Fruit fly (Drosophila melanogaster) whole organism, wandering third instar larva: ENCODE measurements around the gene Lsd-2.

Experiments
- Abd-B ChIP-seq: fragments of >200 bp; optimal IDR thresholded peaks from 2 replicates; lab custom pipeline; 2017; ENCODE audit warnings: missing biosample characterization, missing genetic modification characterization
- CG32264 ChIP-seq: fragments of 200-800 bp; sonication (Bioruptor generic); optimal IDR thresholded peaks from 2 replicates; lab custom pipeline; 2016; ENCODE audit warnings: missing biosample characterization, missing genetic modification characterization
- CrebA ChIP-seq: fragments of 200-800 bp; sonication (Bioruptor generic); optimal IDR thresholded peaks from 2 replicates; lab custom pipeline; 2016; ENCODE audit warnings: missing biosample characterization, mild to moderate bottlenecking, missing genetic modification characterization, borderline replicate concordance
- Dfd ChIP-seq: fragments of >200 bp; optimal IDR thresholded peaks from 2 replicates; lab custom pipeline; 2017; ENCODE audit warnings: missing biosample characterization, missing genetic modification characterization
- Dif ChIP-seq: fragments of 200-275, 200-300 bp; sonication (Bioruptor generic); optimal IDR thresholded peaks from 2 replicates; lab custom pipeline; 2018; ENCODE audit warnings: missing biosample characterization, missing genetic modification characterization; ENCODE audit not compliant: partially characterized antibody
- GATAd ChIP-seq: sonication (Bioruptor generic); optimal IDR thresholded peaks from 2 replicates; lab custom pipeline; 2016; ENCODE audit warnings: missing biosample characterization, missing genetic modification characterization
- HLH106 ChIP-seq: fragments of 200-800 bp; optimal IDR thresholded peaks from 3 replicates; lab custom pipeline; 2019; ENCODE audit warnings: missing biosample characterization, mild to moderate bottlenecking, missing genetic modification characterization, moderate library complexity
- Hnf4 ChIP-seq: fragments of 200-800 bp; sonication (Bioruptor generic); optimal IDR thresholded peaks from 2 replicates; lab custom pipeline; 2016; ENCODE audit warnings: missing biosample characterization, mild to moderate bottlenecking, missing genetic modification characterization
- Hr78 ChIP-seq: fragments of >200 bp; optimal IDR thresholded peaks from 2 replicates; lab custom pipeline; 2017; ENCODE audit warnings: missing biosample characterization, missing genetic modification characterization
- Hr83 ChIP-seq: fragments of 200-300 bp; sonication (Bioruptor generic); optimal IDR thresholded peaks from 2 replicates; lab custom pipeline; 2016; ENCODE audit warnings: missing biosample characterization, mild to moderate bottlenecking, missing genetic modification characterization, moderate library complexity; ENCODE audit not compliant: poor library complexity, severe bottlenecking
- Mio ChIP-seq: sonication (Bioruptor generic); optimal IDR thresholded peaks from 2 replicates; lab custom pipeline; 2016; ENCODE audit warnings: missing biosample characterization, missing genetic modification characterization
- Myc ChIP-seq: fragments of >200 bp; optimal IDR thresholded peaks from 2 replicates; lab custom pipeline; 2017
- N ChIP-seq: fragments of >200 bp; optimal IDR thresholded peaks from 2 replicates; lab custom pipeline; 2018; ENCODE audit warnings: missing biosample characterization, missing external identifiers, missing genetic modification characterization
- OdsH ChIP-seq: fragments of 200-800 bp; sonication (Bioruptor generic); optimal IDR thresholded peaks from 2 replicates; lab custom pipeline; 2016; ENCODE audit warnings: missing biosample characterization, mild to moderate bottlenecking, missing genetic modification characterization
- Rel ChIP-seq, 2 experiments: fragments of 200-800 bp; sonication (Bioruptor generic) in 1 of 2; optimal IDR thresholded peaks; 2 replicates in 1 of 2; 3 replicates in 1 of 2; lab custom pipeline; 2016 to 2019; ENCODE audit warnings: mild to moderate bottlenecking in 2 of 2, missing biosample characterization in 2 of 2, missing genetic modification characterization in 2 of 2, moderate library complexity in 1 of 2
- Sp1 ChIP-seq: fragments of 200-800 bp; sonication (Bioruptor generic); optimal IDR thresholded peaks from 3 replicates; lab custom pipeline; 2019; ENCODE audit warnings: missing biosample characterization, mild to moderate bottlenecking, missing genetic modification characterization, moderate library complexity
- Vsx2 ChIP-seq: fragments of 200-300, 225-300 bp; sonication (Bioruptor generic); optimal IDR thresholded peaks from 2 replicates; lab custom pipeline; 2018; ENCODE audit warnings: missing biosample characterization, missing genetic modification characterization; ENCODE audit not compliant: partially characterized antibody
- br ChIP-seq: fragments of 200-800 bp; sonication (Bioruptor generic); optimal IDR thresholded peaks from 2 replicates; lab custom pipeline; 2016; ENCODE audit warnings: missing biosample characterization, missing genetic modification characterization
- brk ChIP-seq: fragments of 200-800 bp; sonication (Bioruptor generic); optimal IDR thresholded peaks from 2 replicates; lab custom pipeline; 2016; ENCODE audit warnings: missing biosample characterization, mild to moderate bottlenecking, missing genetic modification characterization
- dl ChIP-seq, 2 experiments: fragments of 175-275, 200-275 bp in 1 of 2; fragments of 200-275 bp in 1 of 2; sonication (Bioruptor generic); optimal IDR thresholded peaks; lab custom pipeline; 2018; ENCODE audit warnings: mild to moderate bottlenecking in 2 of 2, missing biosample characterization in 2 of 2, missing genetic modification characterization in 2 of 2, moderate library complexity in 2 of 2; ENCODE audit not compliant: partially characterized antibody in 2 of 2, insufficient read depth in 1 of 2
- dmrt93B ChIP-seq: fragments of 200-800 bp; sonication (Bioruptor generic); optimal IDR thresholded peaks from 2 replicates; lab custom pipeline; 2018; ENCODE audit warnings: missing biosample characterization, mild to moderate bottlenecking, missing genetic modification characterization
- dsf ChIP-seq: sonication (Bioruptor generic); optimal IDR thresholded peaks from 2 replicates; lab custom pipeline; 2016; ENCODE audit warnings: missing biosample characterization, missing genetic modification characterization, borderline replicate concordance
- ey ChIP-seq: fragments of 200-800 bp; sonication (Bioruptor generic); optimal IDR thresholded peaks from 2 replicates; lab custom pipeline; 2016; ENCODE audit warnings: missing biosample characterization, missing genetic modification characterization
- foxo ChIP-seq, 2 experiments: fragments of 200-800 bp; sonication (Bioruptor generic); optimal IDR thresholded peaks; 2 replicates in 1 of 2; 3 replicates in 1 of 2; lab custom pipeline; 2016 to 2017; ENCODE audit warnings: missing biosample characterization in 2 of 2, missing genetic modification characterization in 2 of 2
- fru ChIP-seq: fragments of 200-800 bp; sonication (Bioruptor generic); optimal IDR thresholded peaks from 3 replicates; lab custom pipeline; 2016; ENCODE audit warnings: missing biosample characterization, mild to moderate bottlenecking, missing genetic modification characterization
- h ChIP-seq: fragments of 200-800 bp; sonication (Bioruptor generic); optimal IDR thresholded peaks from 3 replicates; lab custom pipeline; 2016; ENCODE audit warnings: missing biosample characterization, mild to moderate bottlenecking, missing genetic modification characterization
- jim ChIP-seq: fragments of 175-275, 200-325 bp; sonication (Bioruptor generic); optimal IDR thresholded peaks from 2 replicates; lab custom pipeline; 2016; ENCODE audit warnings: missing biosample characterization, mild to moderate bottlenecking, missing genetic modification characterization
- lola ChIP-seq: fragments of >200 bp; optimal IDR thresholded peaks from 2 replicates; lab custom pipeline; 2017; ENCODE audit warnings: missing biosample characterization, missing genetic modification characterization
- pan ChIP-seq: fragments of >200 bp; optimal IDR thresholded peaks from 2 replicates; lab custom pipeline; 2017
- psq ChIP-seq: fragments of 200-800 bp; sonication (Bioruptor generic); optimal IDR thresholded peaks from 3 replicates; lab custom pipeline; 2017; ENCODE audit warnings: missing biosample characterization, mild to moderate bottlenecking, missing genetic modification characterization, moderate library complexity
- rgr ChIP-seq: fragments of 200-800 bp; sonication (Bioruptor generic); optimal IDR thresholded peaks from 3 replicates; lab custom pipeline; 2016; ENCODE audit warnings: missing biosample characterization, mild to moderate bottlenecking, missing genetic modification characterization
- sage ChIP-seq: fragments of 200-800 bp; sonication (Bioruptor generic); optimal IDR thresholded peaks from 2 replicates; lab custom pipeline; 2016; ENCODE audit warnings: missing biosample characterization, mild to moderate bottlenecking, missing genetic modification characterization
- tai ChIP-seq: sonication (Bioruptor generic); optimal IDR thresholded peaks from 2 replicates; lab custom pipeline; 2016; ENCODE audit warnings: missing biosample characterization, missing genetic modification characterization
- usp ChIP-seq: fragments of >200 bp; optimal IDR thresholded peaks from 2 replicates; lab custom pipeline; 2017; ENCODE audit warnings: missing biosample characterization, missing genetic modification characterization
- woc ChIP-seq: sonication (Bioruptor generic); optimal IDR thresholded peaks from 2 replicates; lab custom pipeline; 2016; ENCODE audit warnings: missing biosample characterization, mild to moderate bottlenecking, missing genetic modification characterization

The Lsd-2 gene

DNA sequence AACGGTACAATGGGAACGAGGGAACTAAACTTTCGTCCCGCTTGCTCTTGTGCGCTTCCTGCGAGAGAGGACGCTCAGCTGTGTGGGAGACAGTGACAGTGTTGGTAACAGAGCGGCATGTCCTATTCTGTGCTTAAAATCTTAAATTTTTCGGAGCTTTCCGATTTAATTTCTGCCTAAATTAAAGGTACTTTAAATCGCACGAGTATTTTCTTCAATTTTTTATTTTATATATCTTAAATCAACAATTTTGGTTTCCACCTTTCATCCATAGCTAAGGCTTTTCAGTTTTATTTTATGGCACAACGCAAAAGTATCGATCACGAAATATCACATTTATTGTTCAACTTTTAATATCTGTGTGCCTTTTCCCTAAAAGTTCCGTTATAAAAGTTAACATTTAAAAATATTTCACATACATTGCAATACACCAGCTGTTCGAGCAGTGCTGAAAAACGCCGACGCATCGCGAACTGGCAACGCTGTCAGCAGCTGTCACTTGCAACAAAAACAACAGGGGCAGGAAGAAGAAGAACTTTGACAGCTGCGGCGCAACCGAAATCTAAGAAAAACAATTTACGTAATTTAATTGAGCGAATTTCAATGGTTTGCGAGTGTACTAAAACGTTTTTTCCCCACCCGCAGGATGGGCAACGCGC is 12.5 kb downstream of the Lsd-2 start, which contains the start of the genes hiw and ND-B18:
TSS of gene hiw (minus strand) at position 26 of the 659 bp plus-strand sequence.
TSS of gene ND-B18 (plus strand) at position 330 of the 659 bp plus-strand sequence.
- no peak for TF ChIP-seq lola
- no peak for TF ChIP-seq dsf
- TF ChIP-seq Sp1 (GFP tag; lab: Kevin White, UChicago) = peak; percentile 16
- TF ChIP-seq jim (GFP tag; lab: Kevin White, UChicago) = no peak
- no peak for TF ChIP-seq Hr83
- no peak for TF ChIP-seq sage (GFP tag; lab: Kevin White, UChicago)
- TF ChIP-seq CrebA = no peak
- no peak for TF ChIP-seq brk (GFP tag; lab: Kevin White, UChicago)
- peak; percentile 47 for TF ChIP-seq h (GFP tag; lab: Kevin White, UChicago)
- TF ChIP-seq Abd-B (GFP tag; lab: Kevin White, UChicago) = no peak
- no peak for TF ChIP-seq Rel (GFP tag; optimal IDR thresholded peaks at IDR 0.05; lab: Kevin White, UChicago)
- peak; percentile 24 for TF ChIP-seq Rel (tag; optimal IDR thresholded peaks at IDR 0.05; lab: Kevin White, UChicago)
- no peak for TF ChIP-seq N (GFP tag; lab: Kevin White, UChicago)
- no peak for TF ChIP-seq woc
- peak in 1 of 2 experiments; percentile 51 for TF ChIP-seq foxo (GFP tag; optimal IDR thresholded peaks at IDR 0.05; lab: Kevin White, UChicago)
- peak; percentile 25 for TF ChIP-seq fru (GFP tag; lab: Kevin White, UChicago)
- TF ChIP-seq dl (GFP tag; optimal IDR thresholded peaks at IDR 0.05; lab: Kevin White, UChicago; ENCODE audit: insufficient read depth in 1 of 2, partially characterized antibody in 2 of 2) = no peak
- TF ChIP-seq CG32264 = no peak
- TF ChIP-seq Myc (lab: Kevin White, UChicago) = peak; percentile 23
- peak; percentile 43 for TF ChIP-seq rgr (GFP tag; lab: Kevin White, UChicago)
- TF ChIP-seq br (GFP tag; lab: Kevin White, UChicago) = peak; percentile 9
- TF ChIP-seq Hr78 (GFP tag; lab: Kevin White, UChicago) = no peak
- TF ChIP-seq pan (lab: Kevin White, UChicago) = no peak
- TF ChIP-seq HLH106 (tag; lab: Kevin White, UChicago) = peak; percentile 16
- peak; percentile 14 for TF ChIP-seq ey (GFP tag; lab: Kevin White, UChicago)
- TF ChIP-seq Vsx2 (GFP tag; lab: Kevin White, UChicago) = no peak

DNA sequence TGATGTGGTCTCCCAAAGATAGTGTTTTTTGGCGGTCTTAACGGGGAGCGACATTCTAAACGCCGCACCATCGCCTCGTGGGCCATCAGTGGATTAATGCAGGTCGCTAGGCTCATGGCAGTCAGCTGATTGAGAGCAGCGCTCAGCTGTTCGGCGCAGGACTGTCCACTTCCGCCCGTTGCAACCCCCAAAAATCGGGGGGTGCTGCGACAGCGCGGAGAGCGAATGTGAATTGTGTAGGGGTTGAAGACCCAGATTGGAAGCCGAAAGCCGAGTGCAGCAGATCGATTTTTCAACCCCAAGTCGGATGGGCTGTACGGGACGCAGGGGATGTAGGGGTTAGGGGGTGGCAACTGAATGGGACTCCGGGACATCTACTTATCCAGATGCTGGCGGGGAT is 13.4 kb downstream of the Lsd-2 start:
- TF ChIP-seq Dif (no peak), sage (GFP tag; lab: Kevin White, UChicago) (no peak), N (GFP tag; lab: Kevin White, UChicago) (no peak), Mio (GFP tag; lab: Kevin White, UChicago) (no peak), Dfd (GFP tag; lab: Kevin White, UChicago) (no peak), CrebA (no peak), woc (no peak), OdsH (GFP tag; lab: Kevin White, UChicago) (no peak), GATAd (GFP tag; lab: Kevin White, UChicago) (no peak), tai (GFP tag; lab: Kevin White, UChicago) (no peak)

DNA sequence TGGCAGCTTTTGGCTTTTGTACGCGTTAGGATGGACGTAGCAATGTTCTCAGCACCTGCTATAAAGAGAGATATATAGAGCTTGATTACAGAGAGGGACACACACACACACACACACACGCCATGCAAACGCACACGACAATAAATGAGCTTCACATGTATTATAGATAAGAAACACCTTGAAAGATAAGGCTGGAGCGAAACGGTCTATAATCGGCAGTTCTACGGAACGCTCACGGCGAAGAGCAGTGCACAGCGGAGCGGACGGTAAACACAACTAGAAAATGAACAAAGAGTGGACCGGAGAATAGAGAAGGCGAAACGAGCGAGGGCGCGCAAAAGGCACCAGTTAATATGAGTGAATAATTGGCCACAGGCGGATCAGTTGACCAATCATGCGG is 27.3 kb downstream of the Lsd-2 start:
- TF ChIP-seq sage (GFP tag; lab: Kevin White, UChicago) = no peak
- TF ChIP-seq Dif = peak; percentile 17
- peak; percentile 56 for TF ChIP-seq psq (GFP tag; lab: Kevin White, UChicago)

DNA sequence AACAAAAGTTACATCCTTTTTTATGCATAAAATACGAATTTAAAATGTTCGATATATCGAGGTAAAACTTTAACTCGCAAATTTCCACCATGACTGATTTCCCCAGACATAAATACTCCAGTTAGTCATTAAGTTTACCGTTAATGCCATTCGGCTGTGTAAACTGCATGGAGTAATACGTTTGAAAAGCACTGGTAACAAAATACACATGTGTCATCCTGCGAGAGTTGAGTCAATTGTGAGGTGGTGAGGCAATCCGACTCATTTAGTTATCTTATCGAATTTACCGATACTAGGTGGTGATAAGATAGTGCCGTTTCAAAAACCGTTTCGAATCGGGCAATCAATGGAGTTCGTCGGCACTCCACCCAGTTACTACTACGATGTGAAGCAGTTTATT is 30.4 kb downstream of the Lsd-2 start:
- TF ChIP-seq psq (GFP tag; lab: Kevin White, UChicago) (no peak), tai (GFP tag; lab: Kevin White, UChicago) (no peak), Hr78 (GFP tag; lab: Kevin White, UChicago) (no peak), dsf (no peak), OdsH (GFP tag; lab: Kevin White, UChicago) (no peak), dmrt93B (GFP tag; lab: Kevin White, UChicago) (no peak), dl (GFP tag; optimal IDR thresholded peaks at IDR 0.05; lab: Kevin White, UChicago; ENCODE audit: insufficient read depth in 1 of 2, partially characterized antibody in 2 of 2) (no peak), Sp1 (GFP tag; lab: Kevin White, UChicago) (no peak), Abd-B (GFP tag; lab: Kevin White, UChicago) (no peak), usp (GFP tag; lab: Kevin White, UChicago) (no peak), woc (no peak), sage (GFP tag; lab: Kevin White, UChicago) (no peak), h (GFP tag; lab: Kevin White, UChicago) (peak; percentile 13), Myc (lab: Kevin White, UChicago) (no peak), lola (no peak), GATAd (GFP tag; lab: Kevin White, UChicago) (no peak), Dif (no peak), rgr (GFP tag; lab: Kevin White, UChicago) (peak; percentile 9), Hr83 (peak; percentile 16), foxo (GFP tag; optimal IDR thresholded peaks at IDR 0.05; lab: Kevin White, UChicago) (no peak), brk (GFP tag; lab: Kevin White, UChicago) (peak; percentile 17), Hnf4 (peak; percentile 22), Mio (GFP tag; lab: Kevin White, UChicago) (no peak), Rel (GFP tag; optimal IDR thresholded peaks at IDR 0.05; lab: Kevin White, UChicago) (no peak), Rel (tag; optimal IDR thresholded peaks at IDR 0.05; lab: Kevin White, UChicago) (no peak)
